Worm (Caenorhabditis elegans): ENCODE data around the gene srw-14.

srw-14 gene

DNA sequence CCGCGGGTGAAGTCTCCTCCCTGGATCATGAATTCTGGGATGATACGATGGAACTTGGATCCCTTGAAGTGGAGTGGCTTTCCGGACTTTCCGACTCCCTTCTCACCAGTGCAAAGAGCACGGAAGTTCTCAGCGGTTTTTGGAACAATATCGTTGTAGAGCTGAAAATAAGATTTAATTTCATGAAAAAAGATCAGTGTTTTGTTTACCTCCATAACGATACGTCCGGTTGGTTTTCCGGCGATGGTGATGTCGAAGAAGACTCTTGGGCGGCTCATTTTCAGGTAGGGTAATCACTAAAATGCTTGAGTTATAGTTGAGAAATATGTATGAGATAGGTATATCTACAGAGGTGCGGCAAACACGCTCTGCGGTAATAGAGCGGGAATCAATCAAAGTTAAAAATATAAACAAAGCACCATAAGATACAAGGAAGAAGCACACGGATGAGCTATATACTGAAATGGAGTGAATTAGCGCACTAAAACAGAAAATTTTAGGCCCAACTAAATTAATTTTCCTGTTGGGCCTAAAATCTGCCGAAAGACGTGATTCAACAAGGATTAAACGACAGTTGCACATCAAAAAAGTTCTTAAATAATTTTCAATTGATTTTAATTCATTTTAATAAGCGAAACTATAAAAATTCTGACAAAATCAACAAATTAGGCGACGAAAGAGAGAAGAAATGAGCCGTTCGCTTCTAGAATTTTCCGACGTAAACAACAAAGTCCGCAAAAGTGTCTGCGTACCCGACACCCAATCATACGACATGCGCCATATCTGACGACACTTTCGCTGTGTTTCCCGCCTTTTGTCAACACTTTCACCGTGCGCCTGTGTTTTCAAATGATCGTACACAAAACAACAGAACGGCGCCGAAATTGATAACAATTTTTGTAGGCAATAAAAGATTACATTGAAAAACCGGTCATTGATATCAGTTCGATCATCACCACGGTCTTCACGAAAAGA, 38.4 kb upstream of the srw-14 start, which contains the start of the genes cyn-7 and bath-36:
cyn-7 (minus strand) TSS at position 296 of the 975 bp plus-strand sequence.
bath-36 (plus strand) TSS at position 806 of the 975 bp plus-strand sequence.
- TF ChIP-seq sem-2 (GFP tag; optimal IDR thresholded peaks at IDR 0.05) (no peak), unc-120 (tag; optimal IDR thresholded peaks at IDR 0.05; ENCODE audit: poor library complexity, severe bottlenecking) (peak; percentile 27), nhr-237 (tag; optimal IDR thresholded peaks at IDR 0.05) (peak; percentile 1), ces-1 (GFP tag; optimal IDR thresholded peaks at IDR 0.05) (peak; percentile 68), drap-1 (GFP tag; optimal IDR thresholded peaks at IDR 0.05) (peak; percentile 22), elt-1 (tag; optimal IDR thresholded peaks at IDR 0.05; ENCODE audit: borderline replicate concordance, insufficient read depth) (no peak), blmp-1 (tag; optimal IDR thresholded peaks at IDR 0.05) (peak; percentile 13), elt-3 (tag; optimal IDR thresholded peaks at IDR 0.05) (no peak), lin-13 (tag; optimal IDR thresholded peaks at IDR 0.05) (peak; percentile 77), lsy-2 (tag; optimal IDR thresholded peaks at IDR 0.05) (peak; percentile 54), pha-4 (tag; optimal IDR thresholded peaks at IDR 0.05) (peak; percentile 92), mep-1 (tag; optimal IDR thresholded peaks at IDR 0.05) (peak; percentile 56), nhr-12 (tag; optimal IDR thresholded peaks at IDR 0.05) (no peak), bed-3 (GFP tag; optimal IDR thresholded peaks at IDR 0.05) (no peak), sptf-1 (tag; optimal IDR thresholded peaks at IDR 0.05) (peak; percentile 7)

DNA sequence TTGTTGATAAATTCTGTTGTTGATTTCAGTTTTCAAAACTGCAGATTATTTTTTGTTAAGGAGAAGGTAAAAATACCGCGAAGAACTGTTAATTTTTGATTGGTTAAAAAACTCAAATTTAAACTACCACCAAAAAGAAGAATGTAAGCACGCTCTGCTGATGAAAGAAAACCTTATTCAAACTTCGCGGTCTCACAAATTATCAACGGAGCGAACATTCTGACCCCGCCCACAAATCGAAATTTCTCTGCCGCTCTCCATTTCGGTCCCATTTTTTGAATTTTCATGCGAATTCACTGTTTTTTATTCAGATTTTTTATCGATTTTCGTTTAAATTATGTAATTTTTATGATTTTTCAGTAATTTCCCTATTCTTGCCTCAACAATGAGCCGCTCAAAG, 36.2 kb upstream of the srw-14 start, which contains the start of gene cyn-3:
cyn-3 (plus strand) TSS at position 361 of the 400 bp plus-strand sequence.
- TF ChIP-seq ham-2 (GFP tag; optimal IDR thresholded peaks at IDR 0.05) (no peak), hlh-1 (tag; optimal IDR thresholded peaks at IDR 0.05) (peak; percentile 18), ces-1 (GFP tag; optimal IDR thresholded peaks at IDR 0.05) (peak; percentile 81), mab-5 (tag; optimal IDR thresholded peaks at IDR 0.05) (no peak), ceh-39 (tag; optimal IDR thresholded peaks at IDR 0.05) (peak; percentile 26), nhr-237 (tag; optimal IDR thresholded peaks at IDR 0.05) (peak; percentile 71), mep-1 (tag; optimal IDR thresholded peaks at IDR 0.05) (peak; percentile 78), flh-1 (GFP tag; optimal IDR thresholded peaks at IDR 0.05) (no peak), pha-4 (tag; optimal IDR thresholded peaks at IDR 0.05) (peak; percentile 77), elt-3 (tag; optimal IDR thresholded peaks at IDR 0.05) (no peak), unc-62 (GFP tag; optimal IDR thresholded peaks at IDR 0.05) (no peak), lin-13 (tag; optimal IDR thresholded peaks at IDR 0.05) (peak; percentile 58), drap-1 (GFP tag; optimal IDR thresholded peaks at IDR 0.05) (no peak), lsy-2 (tag; optimal IDR thresholded peaks at IDR 0.05) (peak; percentile 83), cnd-1 (tag; optimal IDR thresholded peaks at IDR 0.05) (no peak)

DNA sequence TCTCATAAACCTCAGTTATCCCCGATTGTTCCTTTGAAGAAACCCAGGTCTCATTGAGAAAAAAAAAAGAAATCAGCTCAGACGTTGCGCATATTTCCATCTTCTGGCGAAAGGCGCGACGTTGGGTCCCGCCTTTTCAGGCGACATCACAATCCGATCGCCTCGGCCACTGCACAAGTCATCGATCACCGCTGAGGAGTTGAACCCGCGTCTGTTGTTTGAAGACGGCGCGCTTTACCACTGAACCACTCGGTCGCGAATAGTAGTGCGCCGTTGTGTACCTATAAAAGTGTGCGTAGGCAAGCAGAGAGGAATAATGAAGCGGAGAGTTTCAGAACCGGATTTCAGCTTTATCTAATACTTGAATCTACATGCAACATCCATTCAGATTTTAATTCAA, 34.8 kb upstream of the srw-14 start, which contains the start of gene Y75B12B.11:
Y75B12B.11 (plus strand) TSS at position 394 of the 400 bp plus-strand sequence.
- TF ChIP-seq lin-32 (GFP tag; optimal IDR thresholded peaks at IDR 0.05) (peak; percentile 83), mls-2 (tag; optimal IDR thresholded peaks at IDR 0.05) (peak; percentile 93), mep-1 (tag; optimal IDR thresholded peaks at IDR 0.05) (peak; percentile 47), elt-1 (tag; optimal IDR thresholded peaks at IDR 0.05; ENCODE audit: borderline replicate concordance, insufficient read depth) (no peak), pha-4 (tag; optimal IDR thresholded peaks at IDR 0.05) (peak; percentile 75), blmp-1 (tag; optimal IDR thresholded peaks at IDR 0.05) (no peak), nhr-237 (tag; optimal IDR thresholded peaks at IDR 0.05) (no peak), ceh-83 (GFP tag; optimal IDR thresholded peaks at IDR 0.05) (peak; percentile 93), nhr-28 (tag; optimal IDR thresholded peaks at IDR 0.05) (no peak), unc-62 (GFP tag; optimal IDR thresholded peaks at IDR 0.05) (peak; percentile 24), cnd-1 (tag; optimal IDR thresholded peaks at IDR 0.05) (peak; percentile 94), unc-120 (tag; optimal IDR thresholded peaks at IDR 0.05; ENCODE audit: poor library complexity, severe bottlenecking) (peak; percentile 94), snpc-4 (tag; optimal IDR thresholded peaks at IDR 0.05) (no peak), ceh-43 (GFP tag; optimal IDR thresholded peaks at IDR 0.05) (peak; percentile 84), bed-3 (GFP tag; optimal IDR thresholded peaks at IDR 0.05) (peak; percentile 76), ceh-39 (tag; optimal IDR thresholded peaks at IDR 0.05) (no peak), nhr-76 (tag; optimal IDR thresholded peaks at IDR 0.05) (no peak), ham-2 (GFP tag; optimal IDR thresholded peaks at IDR 0.05) (peak; percentile 81), lin-13 (tag; optimal IDR thresholded peaks at IDR 0.05) (peak; percentile 61), elt-3 (tag; optimal IDR thresholded peaks at IDR 0.05) (no peak), mab-5 (tag; optimal IDR thresholded peaks at IDR 0.05) (peak; percentile 26), unc-39 (tag; optimal IDR thresholded peaks at IDR 0.05) (no peak), ztf-11 (tag; optimal IDR thresholded peaks at IDR 0.05) (peak; percentile 1), nhr-2 (tag; optimal IDR thresholded peaks at IDR 0.05) (no peak), ces-1 (GFP tag; optimal IDR thresholded peaks at IDR 0.05) (no peak), lsy-2 (tag; optimal IDR thresholded peaks at IDR 0.05) (peak; percentile 52), M03D4.4 (tag; optimal IDR thresholded peaks at IDR 0.05) (peak; percentile 90), zip-8 (tag; optimal IDR thresholded peaks at IDR 0.05) (no peak), hlh-1 (tag; optimal IDR thresholded peaks at IDR 0.05) (peak; percentile 28), tbx-8 (GFP tag; optimal IDR thresholded peaks at IDR 0.05) (peak; percentile 88), sptf-1 (tag; optimal IDR thresholded peaks at IDR 0.05) (peak; percentile 93), sem-2 (GFP tag; optimal IDR thresholded peaks at IDR 0.05) (peak; percentile 84), drap-1 (GFP tag; optimal IDR thresholded peaks at IDR 0.05) (peak; percentile 99), flh-1 (GFP tag; optimal IDR thresholded peaks at IDR 0.05) (peak; percentile 77), nhr-12 (tag; optimal IDR thresholded peaks at IDR 0.05) (no peak)

Measured in whole organism, mixed stage, embryonic.